Fruit fly (Drosophila melanogaster) whole organism, embryonic: Measurements from ENCODE around the gene CG14684.

ENCODE experiments used
- Atf6 ChIP-seq: fragments of 200-800 bp; sonication (Bioruptor generic); IDR thresholded peaks from 2 replicates; pipeline ENCODE4 v1.3.6; 2022; ENCODE audit warnings: missing biosample characterization, missing genetic modification characterization
- B-H2 ChIP-seq: fragments of 200-800 bp; sonication (Bioruptor generic); optimal IDR thresholded peaks from 2 replicates; lab custom pipeline; 2018; ENCODE audit warnings: missing biosample characterization, mild to moderate bottlenecking, missing genetic modification characterization
- CG10321 ChIP-seq: fragments of 200-800 bp; sonication (Bioruptor generic); IDR thresholded peaks from 2 replicates; pipeline ENCODE4 v1.3.6; 2022; ENCODE audit warnings: missing biosample characterization, missing genetic modification characterization
- CG10959 ChIP-seq: fragments of 200-800 bp; sonication (Bioruptor generic); IDR thresholded peaks from 2 replicates; pipeline ENCODE4 v1.3.6; 2022; ENCODE audit warnings: missing biosample characterization, missing genetic modification characterization
- CG11247 ChIP-seq: fragments of 200-800 bp; sonication (Bioruptor generic); IDR thresholded peaks from 2 replicates; pipeline ENCODE4 v1.3.6; 2022; ENCODE audit warnings: missing biosample characterization, missing genetic modification characterization
- CG11504 ChIP-seq: fragments of 200-800 bp; sonication (Bioruptor generic); optimal IDR thresholded peaks from 3 replicates; lab custom pipeline; 2019; ENCODE audit warnings: missing biosample characterization, mild to moderate bottlenecking, missing genetic modification characterization, moderate library complexity
- CG14014 ChIP-seq: fragments of 200-800 bp; sonication (Bioruptor generic); IDR thresholded peaks from 2 replicates; pipeline ENCODE4 v1.3.6; 2022; ENCODE audit warnings: missing biosample characterization, missing genetic modification characterization
- CG15011 ChIP-seq: fragments of 200-800 bp; sonication (Bioruptor generic); optimal IDR thresholded peaks from 3 replicates; lab custom pipeline; 2018; ENCODE audit warnings: missing biosample characterization, mild to moderate bottlenecking, missing genetic modification characterization
- CG15479 ChIP-seq: fragments of 200-800 bp; sonication (Bioruptor generic); optimal IDR thresholded peaks from 3 replicates; lab custom pipeline; 2019; ENCODE audit warnings: missing biosample characterization, mild to moderate bottlenecking, missing genetic modification characterization, moderate library complexity
- CG15696 ChIP-seq: fragments of 200-800 bp; sonication (Bioruptor generic); optimal IDR thresholded peaks from 2 replicates; lab custom pipeline; 2019; ENCODE audit warnings: missing biosample characterization, mild to moderate bottlenecking, missing genetic modification characterization, moderate library complexity
- CG1602 ChIP-seq: fragments of 200-800 bp; sonication (Bioruptor generic); optimal IDR thresholded peaks from 3 replicates; lab custom pipeline; 2016; ENCODE audit warnings: missing biosample characterization, missing genetic modification characterization
- CG1603 ChIP-seq: fragments of 200-800 bp; sonication (Bioruptor generic); optimal IDR thresholded peaks from 2 replicates; lab custom pipeline; 2019; ENCODE audit warnings: missing biosample characterization, mild to moderate bottlenecking, missing genetic modification characterization, moderate library complexity
- CG16815 ChIP-seq: fragments of 200-800 bp; sonication (Bioruptor generic); optimal IDR thresholded peaks from 3 replicates; lab custom pipeline; 2017; ENCODE audit warnings: missing biosample characterization, mild to moderate bottlenecking, missing genetic modification characterization
- CG17186 ChIP-seq: fragments of 200-800 bp; sonication (Bioruptor generic); optimal IDR thresholded peaks from 3 replicates; lab custom pipeline; 2017; ENCODE audit warnings: missing biosample characterization, missing genetic modification reagents, missing genetic modification characterization
- CG17385 ChIP-seq: fragments of 200-800 bp; sonication (Bioruptor generic); optimal IDR thresholded peaks from 3 replicates; lab custom pipeline; 2018; ENCODE audit warnings: missing biosample characterization, mild to moderate bottlenecking, missing genetic modification characterization
- CG2202 ChIP-seq: fragments of 200-800 bp; sonication (Bioruptor generic); optimal IDR thresholded peaks from 2 replicates; lab custom pipeline; 2018; ENCODE audit warnings: missing biosample characterization, mild to moderate bottlenecking, missing genetic modification characterization
- CG2712 ChIP-seq: fragments of 200-800 bp; optimal IDR thresholded peaks from 3 replicates; lab custom pipeline; 2019; ENCODE audit warnings: missing biosample characterization, mild to moderate bottlenecking, missing genetic modification characterization, moderate library complexity
- CG2875 ChIP-seq: fragments of 200-800 bp; sonication (Bioruptor generic); optimal IDR thresholded peaks from 2 replicates; lab custom pipeline; 2017; ENCODE audit warnings: missing biosample characterization, mild to moderate bottlenecking, missing genetic modification characterization, missing genetic modification reagents
- CG32532 ChIP-seq: fragments of 200-800 bp; sonication (Bioruptor generic); IDR thresholded peaks from 2 replicates; pipeline ENCODE4 v1.3.6; 2022; ENCODE audit warnings: missing biosample characterization, missing genetic modification characterization
- CG4404 ChIP-seq: fragments of 200-800 bp; sonication (Bioruptor generic); IDR thresholded peaks from 2 replicates; pipeline ENCODE4 v1.3.6; 2022; ENCODE audit warnings: missing biosample characterization, missing genetic modification characterization
- CG6175 ChIP-seq: fragments of 200-800 bp; sonication (Bioruptor generic); IDR thresholded peaks from 3 replicates; pipeline ENCODE4 v1.3.6; 2022; ENCODE audit warnings: missing biosample characterization, missing genetic modification characterization
- CG7745 ChIP-seq: fragments of 200-800 bp; sonication (Bioruptor generic); optimal IDR thresholded peaks from 2 replicates; lab custom pipeline; 2018; ENCODE audit warnings: missing biosample characterization, mild to moderate bottlenecking, missing genetic modification characterization, moderate library complexity
- CG9876 ChIP-seq: fragments of 200-800 bp; sonication (Bioruptor generic); optimal IDR thresholded peaks from 2 replicates; lab custom pipeline; 2016; ENCODE audit warnings: missing biosample characterization, missing genetic modification characterization
- CTCF ChIP-seq: fragments of 200-800 bp; sonication (Bioruptor generic); optimal IDR thresholded peaks from 2 replicates; lab custom pipeline; 2017; ENCODE audit warnings: missing biosample characterization, mild to moderate bottlenecking, missing genetic modification characterization, moderate library complexity
- Doc3 ChIP-seq: fragments of 200-800 bp; sonication (Bioruptor generic); IDR thresholded peaks from 3 replicates; pipeline ENCODE4 v1.3.6; 2022; ENCODE audit warnings: missing biosample characterization, missing genetic modification characterization; ENCODE audit not compliant: partially characterized antibody
- Gug ChIP-seq: fragments of 200-800 bp; sonication (Bioruptor generic); IDR thresholded peaks from 4 replicates; pipeline ENCODE4 v1.3.6; 2022; ENCODE audit warnings: missing biosample characterization, missing genetic modification characterization
- Hmr ChIP-seq: fragments of 200-800 bp; sonication (Bioruptor generic); optimal IDR thresholded peaks from 3 replicates; lab custom pipeline; 2017; ENCODE audit warnings: mild to moderate bottlenecking, missing biosample characterization, missing genetic modification reagents, missing genetic modification characterization
- Myb ChIP-seq: fragments of 200-800 bp; sonication (Bioruptor generic); optimal IDR thresholded peaks from 2 replicates; lab custom pipeline; 2016; ENCODE audit warnings: missing biosample characterization, missing genetic modification characterization
- NfI ChIP-seq: fragments of 200-800 bp; sonication (Bioruptor generic); optimal IDR thresholded peaks from 3 replicates; lab custom pipeline; 2018; ENCODE audit warnings: missing biosample characterization, mild to moderate bottlenecking, missing genetic modification characterization, moderate library complexity
- Sry-β ChIP-seq: fragments of 200-800 bp; sonication (Bioruptor generic); optimal IDR thresholded peaks from 2 replicates; lab custom pipeline; 2018; ENCODE audit warnings: missing biosample characterization, mild to moderate bottlenecking, missing genetic modification characterization, moderate library complexity
- amos ChIP-seq: fragments of 200-800 bp; sonication (Bioruptor generic); IDR thresholded peaks from 2 replicates; pipeline ENCODE4 v1.3.6; 2022; ENCODE audit warnings: missing biosample characterization, missing genetic modification characterization; ENCODE audit not compliant: partially characterized antibody
- bigmax ChIP-seq: fragments of 200-800 bp; sonication (Bioruptor generic); optimal IDR thresholded peaks from 2 replicates; lab custom pipeline; 2018; ENCODE audit warnings: missing biosample characterization, mild to moderate bottlenecking, missing genetic modification characterization
- br ChIP-seq: fragments of >200 bp; optimal IDR thresholded peaks from 2 replicates; lab custom pipeline; 2017
- disco-r ChIP-seq: fragments of 200-800 bp; sonication (Bioruptor generic); optimal IDR thresholded peaks from 2 replicates; lab custom pipeline; 2016; ENCODE audit warnings: missing biosample characterization, missing genetic modification characterization
- eyg ChIP-seq: fragments of 200-800 bp; sonication (Bioruptor generic); optimal IDR thresholded peaks from 3 replicates; lab custom pipeline; 2016; ENCODE audit warnings: missing biosample characterization, missing genetic modification characterization
- hbn ChIP-seq: fragments of 200-800 bp; sonication (Bioruptor generic); IDR thresholded peaks from 2 replicates; pipeline ENCODE4 v1.3.6; 2022; ENCODE audit warnings: missing biosample characterization, missing genetic modification characterization; ENCODE audit not compliant: partially characterized antibody
- insv ChIP-seq, 2 experiments: fragments of 200-800 bp; sonication (Bioruptor generic); optimal IDR thresholded peaks; 3 replicates each; lab custom pipeline; 2016 to 2018; ENCODE audit warnings: missing biosample characterization in 2 of 2, missing genetic modification characterization in 2 of 2
- jing ChIP-seq: fragments of 200-800 bp; sonication (Bioruptor generic); optimal IDR thresholded peaks from 2 replicates; lab custom pipeline; 2018; ENCODE audit warnings: missing biosample characterization, mild to moderate bottlenecking, missing genetic modification characterization
- jumu ChIP-seq: fragments of 200-800 bp; sonication (Bioruptor generic); optimal IDR thresholded peaks from 3 replicates; lab custom pipeline; 2016; ENCODE audit warnings: missing biosample characterization, missing genetic modification characterization
- ken ChIP-seq: fragments of 200-800 bp; sonication (Bioruptor generic); IDR thresholded peaks from 3 replicates; pipeline ENCODE4 v1.3.6; 2022; ENCODE audit warnings: missing biosample characterization, missing genetic modification characterization
- pb ChIP-seq: fragments of 200-800 bp; sonication (Bioruptor generic); optimal IDR thresholded peaks from 3 replicates; lab custom pipeline; 2016; ENCODE audit warnings: missing biosample characterization, missing genetic modification characterization
- pzg ChIP-seq: fragments of 200-800 bp; sonication (Bioruptor generic); optimal IDR thresholded peaks from 3 replicates; lab custom pipeline; 2018; ENCODE audit warnings: missing biosample characterization, mild to moderate bottlenecking, missing genetic modification characterization, moderate library complexity
- ranshi ChIP-seq: fragments of 200-800 bp; sonication (Bioruptor generic); IDR thresholded peaks from 2 replicates; pipeline ENCODE4 v1.3.6; 2022; ENCODE audit warnings: missing biosample characterization, missing genetic modification characterization
- rib ChIP-seq: fragments of 200-800 bp; sonication (Bioruptor generic); IDR thresholded peaks from 2 replicates; pipeline ENCODE4 v1.3.6; 2022; ENCODE audit warnings: missing biosample characterization, missing genetic modification characterization
- sens-2 ChIP-seq: fragments of 200-800 bp; sonication (Bioruptor generic); IDR thresholded peaks from 2 replicates; pipeline ENCODE4 v1.3.6; 2022; ENCODE audit warnings: missing biosample characterization, missing genetic modification characterization
- sim ChIP-seq: fragments of 200-800 bp; sonication (Bioruptor generic); IDR thresholded peaks from 2 replicates; pipeline ENCODE4 v1.3.6; 2022; ENCODE audit warnings: missing biosample characterization, missing genetic modification characterization
- slbo ChIP-seq: fragments of 200-800 bp; sonication (Bioruptor generic); IDR thresholded peaks from 2 replicates; pipeline ENCODE4 v1.3.6; 2022; ENCODE audit warnings: missing biosample characterization, missing genetic modification characterization
- so ChIP-seq: fragments of 200-800 bp; sonication (Bioruptor generic); IDR thresholded peaks from 3 replicates; pipeline ENCODE4 v1.3.6; 2022; ENCODE audit warnings: missing biosample characterization, missing genetic modification characterization
- tna ChIP-seq: fragments of 200-800 bp; sonication (Bioruptor generic); IDR thresholded peaks from 2 replicates; pipeline ENCODE4 v1.3.6; 2022; ENCODE audit warnings: missing biosample characterization, missing genetic modification characterization; ENCODE audit not compliant: partially characterized antibody
- ttk ChIP-seq: fragments of 200-800 bp; sonication (Bioruptor generic); IDR thresholded peaks from 2 replicates; pipeline ENCODE4 v2.1.2; 2022; ENCODE audit warnings: missing biosample characterization, missing genetic modification characterization
- tx ChIP-seq: fragments of 200-800 bp; sonication (Bioruptor generic); optimal IDR thresholded peaks from 2 replicates; lab custom pipeline; 2016; ENCODE audit warnings: missing biosample characterization, missing genetic modification characterization
- yki ChIP-seq: fragments of >200 bp; optimal IDR thresholded peaks from 3 replicates; lab custom pipeline; 2018

Gene CG14684

DNA sequence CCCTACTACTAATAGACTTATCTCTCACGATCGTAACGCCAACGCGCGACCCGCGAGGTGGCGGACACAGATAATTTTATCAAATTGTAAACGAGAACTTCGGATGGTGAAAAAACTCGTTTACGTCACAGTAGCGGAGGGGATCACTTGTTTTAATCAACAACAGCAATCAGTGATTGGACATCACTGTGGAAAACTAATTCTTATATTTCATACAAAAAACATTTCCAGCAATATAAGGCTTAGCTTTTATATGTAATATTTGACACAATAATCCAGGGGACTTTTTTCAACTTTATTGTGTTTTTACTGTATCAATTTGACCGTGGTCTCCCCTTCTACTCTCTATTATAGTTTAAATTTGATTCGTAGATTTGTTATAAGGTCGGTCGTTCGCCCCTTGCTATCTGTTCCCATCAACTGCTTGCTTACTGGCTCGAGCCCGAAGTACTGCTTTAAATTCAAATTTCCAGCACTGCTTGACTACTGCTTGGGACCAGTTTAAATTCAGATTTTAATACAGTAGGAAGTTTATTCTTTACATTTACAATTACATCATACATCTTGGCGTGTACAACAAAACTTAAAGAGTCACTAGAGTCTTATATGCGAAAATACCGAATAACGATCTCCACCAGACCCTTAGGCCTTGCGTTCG is 29.4 kb upstream of the CG14684 start, which contains the start of gene CG6465 (continued):
- no peak for TF ChIP-seq pb (GFP tag; lab: Kevin White, UChicago)
- TF ChIP-seq CG10959 = no peak
- TF ChIP-seq eyg (GFP tag; lab: Kevin White, UChicago) = no peak
- TF ChIP-seq CG10321 (GFP tag; lab: Robert Waterston, UW) = no peak
- TF ChIP-seq CG2875 (GFP tag; lab: Kevin White, UChicago) = no peak
- TF ChIP-seq pzg = peak; percentile 12
- TF ChIP-seq Hmr = peak; percentile 30
- TF ChIP-seq CG1602 (GFP tag; lab: Kevin White, UChicago) = no peak
- no peak for TF ChIP-seq Doc3 (GFP tag; lab: Robert Waterston, UW)
- TF ChIP-seq CG11504 (tag; lab: Kevin White, UChicago) = peak; percentile 69
- TF ChIP-seq CG15696 = no peak
- peak; percentile 9 for TF ChIP-seq CG17385 (GFP tag; lab: Kevin White, UChicago)
- no peak for TF ChIP-seq CG15011 (GFP tag; lab: Kevin White, UChicago)
- TF ChIP-seq CTCF = peak; percentile 85
- no peak for TF ChIP-seq jumu (GFP tag; lab: Kevin White, UChicago)
- no peak for TF ChIP-seq sens-2 (GFP tag; lab: Robert Waterston, UW)
- TF ChIP-seq CG2712 (tag; lab: Kevin White, UChicago) = peak; percentile 21
- TF ChIP-seq yki = peak; percentile 32
- no peak for TF ChIP-seq disco-r (GFP tag; lab: Kevin White, UChicago)
- TF ChIP-seq Atf6 (GFP tag; lab: Robert Waterston, UW) = no peak
- TF ChIP-seq ken = no peak
- TF ChIP-seq sim = no peak
- no peak for TF ChIP-seq CG7745 (tag; lab: Kevin White, UChicago)
- TF ChIP-seq CG15479 (GFP tag; lab: Kevin White, UChicago) = no peak
- TF ChIP-seq CG4404 = no peak
- TF ChIP-seq so = no peak
- TF ChIP-seq CG6175 (GFP tag; lab: Robert Waterston, UW) = no peak
- no peak for TF ChIP-seq CG17186
- TF ChIP-seq slbo (GFP tag; lab: Robert Waterston, UW) = no peak
- TF ChIP-seq CG32532 (GFP tag; lab: Robert Waterston, UW) = 0 out of 2 replicates have a peak, but pooled peaks have one; percentile 21
- TF ChIP-seq B-H2 (GFP tag; lab: Kevin White, UChicago) = peak; percentile 3
- no peak for TF ChIP-seq jing (GFP tag; lab: Kevin White, UChicago)
- TF ChIP-seq CG14014 (GFP tag; lab: Robert Waterston, UW) = no peak
- TF ChIP-seq bigmax (GFP tag; lab: Kevin White, UChicago) = no peak
- TF ChIP-seq hbn (GFP tag; lab: Robert Waterston, UW) = no peak
- TF ChIP-seq rib (GFP tag; lab: Robert Waterston, UW) = no peak
- TF ChIP-seq insv (GFP tag; optimal IDR thresholded peaks at IDR 0.05; lab: Kevin White, UChicago) = peak in 1 of 2 experiments; percentile 23
- TF ChIP-seq tx (GFP tag; lab: Kevin White, UChicago) = no peak
- no peak for TF ChIP-seq CG16815
- peak; percentile 84 for TF ChIP-seq Myb (GFP tag; lab: Kevin White, UChicago)
- peak; percentile 15 for TF ChIP-seq CG1603 (tag; lab: Kevin White, UChicago)
- TF ChIP-seq CG11247 (GFP tag; lab: Robert Waterston, UW) = no peak
- TF ChIP-seq CG9876 (GFP tag; lab: Kevin White, UChicago) = no peak
- no peak for TF ChIP-seq ttk
- no peak for TF ChIP-seq Gug (GFP tag; lab: Robert Waterston, UW)
- no peak for TF ChIP-seq ranshi
- peak; percentile 68 for TF ChIP-seq amos (GFP tag; lab: Robert Waterston, UW)
- TF ChIP-seq tna (GFP tag; lab: Robert Waterston, UW) = no peak
- no peak for TF ChIP-seq br
- no peak for TF ChIP-seq CG2202 (tag; lab: Kevin White, UChicago)
- no peak for TF ChIP-seq Sry-β (GFP tag; lab: Kevin White, UChicago)
- no peak for TF ChIP-seq NfI
